Fruit fly (Drosophila melanogaster) whole organism, embryonic: ENCODE measurements around the gene CG43078.
A peak's percentile ranks its signal among the peaks of the same experiment; 100 is the strongest.

Source experiments
- CG10431 ChIP-seq: fragments of 200-800 bp; sonication (Bioruptor generic); optimal IDR thresholded peaks from 3 replicates; lab custom pipeline; 2018; ENCODE audit warnings: missing biosample characterization, mild to moderate bottlenecking, missing genetic modification characterization
- CG10462 ChIP-seq: fragments of 200-800 bp; sonication (Bioruptor generic); optimal IDR thresholded peaks from 2 replicates; lab custom pipeline; 2016; ENCODE audit warnings: missing biosample characterization, missing genetic modification characterization
- CG10979 ChIP-seq: fragments of 200-800 bp; sonication (Bioruptor generic); optimal IDR thresholded peaks from 2 replicates; lab custom pipeline; 2018; ENCODE audit warnings: missing biosample characterization, mild to moderate bottlenecking, missing genetic modification characterization, moderate library complexity
- CG11085 ChIP-seq: fragments of 200-800 bp; sonication (Bioruptor generic); IDR thresholded peaks from 2 replicates; pipeline ENCODE4 v1.3.6; 2022; ENCODE audit warnings: missing biosample characterization, missing genetic modification characterization
- CG11695 ChIP-seq: fragments of 200-800 bp; sonication (Bioruptor generic); IDR thresholded peaks from 3 replicates; pipeline ENCODE4 v1.3.6; 2022; ENCODE audit warnings: missing biosample characterization, missing genetic modification characterization
- CG12104 ChIP-seq: fragments of 200-800 bp; sonication (Bioruptor generic); optimal IDR thresholded peaks from 3 replicates; lab custom pipeline; 2016; ENCODE audit warnings: missing biosample characterization, missing genetic modification characterization
- CG13894 ChIP-seq: fragments of 200-800 bp; sonication (Bioruptor generic); optimal IDR thresholded peaks from 3 replicates; lab custom pipeline; 2018; ENCODE audit warnings: missing biosample characterization, mild to moderate bottlenecking, missing genetic modification characterization, moderate library complexity
- CG15514 ChIP-seq: fragments of 200-800 bp; sonication (Bioruptor generic); optimal IDR thresholded peaks from 3 replicates; lab custom pipeline; 2017; ENCODE audit warnings: missing biosample characterization, missing genetic modification characterization, mild to moderate bottlenecking, moderate library complexity, missing genetic modification reagents
- CG1602 ChIP-seq: fragments of 200-800 bp; sonication (Bioruptor generic); optimal IDR thresholded peaks from 3 replicates; lab custom pipeline; 2016; ENCODE audit warnings: missing biosample characterization, missing genetic modification characterization
- CG1792 ChIP-seq: fragments of 200-800 bp; sonication (Bioruptor generic); optimal IDR thresholded peaks from 2 replicates; lab custom pipeline; 2016; ENCODE audit warnings: missing biosample characterization, missing genetic modification characterization
- CG2120 ChIP-seq: fragments of 200-800 bp; sonication (Bioruptor generic); optimal IDR thresholded peaks from 3 replicates; lab custom pipeline; 2016; ENCODE audit warnings: missing biosample characterization, missing genetic modification characterization
- CG2712 ChIP-seq: fragments of 200-800 bp; optimal IDR thresholded peaks from 3 replicates; lab custom pipeline; 2019; ENCODE audit warnings: missing biosample characterization, mild to moderate bottlenecking, missing genetic modification characterization, moderate library complexity
- CG2875 ChIP-seq: fragments of 200-800 bp; sonication (Bioruptor generic); optimal IDR thresholded peaks from 2 replicates; lab custom pipeline; 2017; ENCODE audit warnings: missing biosample characterization, mild to moderate bottlenecking, missing genetic modification characterization, missing genetic modification reagents
- CG4820 ChIP-seq: fragments of 200-800 bp; sonication (Bioruptor generic); optimal IDR thresholded peaks from 3 replicates; lab custom pipeline; 2016; ENCODE audit warnings: missing biosample characterization, missing genetic modification characterization
- CG6272 ChIP-seq: fragments of 200-800 bp; sonication (Bioruptor generic); IDR thresholded peaks from 2 replicates; pipeline ENCODE4 v1.3.6; 2022; ENCODE audit warnings: missing biosample characterization, missing genetic modification characterization
- CG6791 ChIP-seq: fragments of 200-800 bp; sonication (Bioruptor generic); IDR thresholded peaks from 3 replicates; pipeline ENCODE4 v1.3.6; 2022; ENCODE audit warnings: missing biosample characterization, missing genetic modification characterization; ENCODE audit not compliant: partially characterized antibody
- CG7357 ChIP-seq: fragments of 200-800 bp; sonication (Bioruptor generic); IDR thresholded peaks from 3 replicates; pipeline ENCODE4 v1.3.6; 2022; ENCODE audit warnings: missing biosample characterization, missing genetic modification characterization
- CG7556 ChIP-seq: fragments of 200-800 bp; sonication (Bioruptor generic); optimal IDR thresholded peaks from 2 replicates; lab custom pipeline; 2017; ENCODE audit warnings: missing biosample characterization, mild to moderate bottlenecking, missing genetic modification characterization
- CG9609 ChIP-seq: fragments of 200-800 bp; sonication (Bioruptor generic); optimal IDR thresholded peaks from 3 replicates; lab custom pipeline; 2016; ENCODE audit warnings: missing biosample characterization, missing genetic modification characterization
- CG9817 ChIP-seq: fragments of 200-800 bp; sonication (Bioruptor generic); optimal IDR thresholded peaks from 2 replicates; lab custom pipeline; 2018; ENCODE audit warnings: missing biosample characterization, mild to moderate bottlenecking, missing genetic modification characterization, moderate library complexity
- Dfd ChIP-seq, 2 experiments: fragments of >200 bp; optimal IDR thresholded peaks; 2 replicates each; lab custom pipeline; 2017; ENCODE audit warnings: missing biosample characterization in 2 of 2, missing genetic modification characterization in 2 of 2
- E2f1 ChIP-seq: fragments of 200-800 bp; sonication (Bioruptor generic); IDR thresholded peaks from 2 replicates; pipeline ENCODE4 v1.3.6; 2022; ENCODE audit warnings: missing biosample characterization, missing genetic modification characterization
- Hmr ChIP-seq: fragments of 200-800 bp; sonication (Bioruptor generic); optimal IDR thresholded peaks from 3 replicates; lab custom pipeline; 2017; ENCODE audit warnings: mild to moderate bottlenecking, missing biosample characterization, missing genetic modification reagents, missing genetic modification characterization
- Mad ChIP-seq: fragments of 200-800 bp; sonication (Bioruptor generic); optimal IDR thresholded peaks from 2 replicates; lab custom pipeline; 2016; ENCODE audit warnings: missing biosample characterization, missing genetic modification characterization
- Mrtf ChIP-seq: fragments of 200-800 bp; sonication (Bioruptor generic); IDR thresholded peaks from 3 replicates; pipeline ENCODE4 v1.3.6; 2022; ENCODE audit warnings: missing biosample characterization, missing genetic modification characterization
- Ravus ChIP-seq: fragments of 200-800 bp; sonication (Bioruptor generic); IDR thresholded peaks from 2 replicates; pipeline ENCODE4 v1.3.6; 2022; ENCODE audit warnings: missing biosample characterization, missing genetic modification characterization
- ara ChIP-seq: fragments of 200-800 bp; sonication (Bioruptor generic); IDR thresholded peaks from 2 replicates; pipeline ENCODE4 v1.3.6; 2022; ENCODE audit warnings: missing biosample characterization, missing genetic modification characterization
- ash1 ChIP-seq: fragments of 200-800 bp; sonication (Bioruptor generic); optimal IDR thresholded peaks from 2 replicates; lab custom pipeline; 2018; ENCODE audit warnings: missing biosample characterization, mild to moderate bottlenecking, missing genetic modification characterization
- bcd ChIP-seq: fragments of 200-800 bp; sonication (Bioruptor generic); optimal IDR thresholded peaks from 2 replicates; lab custom pipeline; 2017; ENCODE audit warnings: missing biosample characterization, mild to moderate bottlenecking, missing genetic modification characterization
- crc ChIP-seq: fragments of 200-800 bp; sonication (Bioruptor generic); optimal IDR thresholded peaks from 2 replicates; lab custom pipeline; 2016; ENCODE audit warnings: missing biosample characterization, missing genetic modification characterization
- dati ChIP-seq: fragments of 200-800 bp; sonication (Bioruptor generic); IDR thresholded peaks from 2 replicates; pipeline ENCODE4 v1.3.6; 2022; ENCODE audit warnings: missing biosample characterization, missing genetic modification characterization
- dmrt11E ChIP-seq: fragments of 200-800 bp; sonication (Bioruptor generic); optimal IDR thresholded peaks from 3 replicates; lab custom pipeline; 2018; ENCODE audit warnings: missing biosample characterization, mild to moderate bottlenecking, missing genetic modification characterization, moderate library complexity
- dmrt99B ChIP-seq: fragments of 200-800 bp; sonication (Bioruptor generic); optimal IDR thresholded peaks from 2 replicates; lab custom pipeline; 2018; ENCODE audit warnings: missing biosample characterization, mild to moderate bottlenecking, missing genetic modification characterization, moderate library complexity
- ems ChIP-seq: fragments of 200-800 bp; sonication (Bioruptor generic); optimal IDR thresholded peaks from 3 replicates; lab custom pipeline; 2016; ENCODE audit warnings: missing biosample characterization, missing genetic modification characterization
- eve ChIP-seq, 2 experiments: fragments of >200 bp; optimal IDR thresholded peaks; 2 replicates each; lab custom pipeline; 2017; ENCODE audit warnings: missing biosample characterization in 2 of 2, missing genetic modification characterization in 2 of 2
- hb ChIP-seq: fragments of 200-800 bp; sonication (Bioruptor generic); IDR thresholded peaks from 3 replicates; pipeline ENCODE4 v1.3.6; 2022; ENCODE audit warnings: missing biosample characterization, missing genetic modification characterization; ENCODE audit not compliant: partially characterized antibody
- hth ChIP-seq: fragments of >200 bp; optimal IDR thresholded peaks from 2 replicates; lab custom pipeline; 2017; ENCODE audit warnings: inconsistent platforms
- maf-S ChIP-seq: fragments of 200-800 bp; sonication (Bioruptor generic); optimal IDR thresholded peaks from 2 replicates; lab custom pipeline; 2016; ENCODE audit warnings: missing biosample characterization, missing genetic modification characterization
- nom ChIP-seq: fragments of 200-800 bp; sonication (Bioruptor generic); optimal IDR thresholded peaks from 2 replicates; lab custom pipeline; 2017; ENCODE audit warnings: missing biosample characterization, missing genetic modification characterization, mild to moderate bottlenecking, moderate library complexity, missing genetic modification reagents
- pfk ChIP-seq: fragments of 200-800 bp; sonication (Bioruptor generic); optimal IDR thresholded peaks from 2 replicates; lab custom pipeline; 2018; ENCODE audit warnings: missing biosample characterization, mild to moderate bottlenecking, missing genetic modification characterization, moderate library complexity
- psq ChIP-seq: fragments of 200-800 bp; sonication (Bioruptor generic); optimal IDR thresholded peaks from 2 replicates; lab custom pipeline; 2017; ENCODE audit warnings: missing biosample characterization, missing genetic modification characterization
- ro ChIP-seq: fragments of 200-800 bp; sonication (Bioruptor generic); IDR thresholded peaks from 2 replicates; pipeline ENCODE4 v1.3.6; 2022; ENCODE audit warnings: missing biosample characterization, missing genetic modification characterization
- run ChIP-seq: fragments of 200-800 bp; sonication (Bioruptor generic); optimal IDR thresholded peaks from 3 replicates; lab custom pipeline; 2018; ENCODE audit warnings: missing biosample characterization, mild to moderate bottlenecking, missing genetic modification characterization
- sens-2 ChIP-seq: fragments of 200-800 bp; sonication (Bioruptor generic); IDR thresholded peaks from 2 replicates; pipeline ENCODE4 v1.3.6; 2022; ENCODE audit warnings: missing biosample characterization, missing genetic modification characterization
- seq ChIP-seq: fragments of 200-800 bp; sonication (Bioruptor generic); IDR thresholded peaks from 2 replicates; pipeline ENCODE4 v1.3.6; 2022; ENCODE audit warnings: missing biosample characterization, missing genetic modification characterization
- slbo ChIP-seq: fragments of 200-800 bp; sonication (Bioruptor generic); IDR thresholded peaks from 2 replicates; pipeline ENCODE4 v1.3.6; 2022; ENCODE audit warnings: missing biosample characterization, missing genetic modification characterization
- so ChIP-seq: fragments of 200-800 bp; sonication (Bioruptor generic); IDR thresholded peaks from 3 replicates; pipeline ENCODE4 v1.3.6; 2022; ENCODE audit warnings: missing biosample characterization, missing genetic modification characterization
- trh ChIP-seq: fragments of 200-800 bp; sonication (Bioruptor generic); optimal IDR thresholded peaks from 2 replicates; lab custom pipeline; 2016; ENCODE audit warnings: missing biosample characterization, missing genetic modification characterization
- usp ChIP-seq: fragments of >200 bp; optimal IDR thresholded peaks from 2 replicates; lab custom pipeline; 2017; ENCODE audit warnings: missing biosample characterization, missing genetic modification characterization
- wdn ChIP-seq: fragments of 200-800 bp; sonication (Bioruptor generic); IDR thresholded peaks from 2 replicates; pipeline ENCODE4 v1.3.6; 2022; ENCODE audit warnings: missing biosample characterization, missing genetic modification characterization
- wek ChIP-seq: fragments of 200-800 bp; sonication (Bioruptor generic); optimal IDR thresholded peaks from 3 replicates; lab custom pipeline; 2018; ENCODE audit warnings: missing biosample characterization, mild to moderate bottlenecking, missing genetic modification characterization, moderate library complexity

CG43078 gene

DNA sequence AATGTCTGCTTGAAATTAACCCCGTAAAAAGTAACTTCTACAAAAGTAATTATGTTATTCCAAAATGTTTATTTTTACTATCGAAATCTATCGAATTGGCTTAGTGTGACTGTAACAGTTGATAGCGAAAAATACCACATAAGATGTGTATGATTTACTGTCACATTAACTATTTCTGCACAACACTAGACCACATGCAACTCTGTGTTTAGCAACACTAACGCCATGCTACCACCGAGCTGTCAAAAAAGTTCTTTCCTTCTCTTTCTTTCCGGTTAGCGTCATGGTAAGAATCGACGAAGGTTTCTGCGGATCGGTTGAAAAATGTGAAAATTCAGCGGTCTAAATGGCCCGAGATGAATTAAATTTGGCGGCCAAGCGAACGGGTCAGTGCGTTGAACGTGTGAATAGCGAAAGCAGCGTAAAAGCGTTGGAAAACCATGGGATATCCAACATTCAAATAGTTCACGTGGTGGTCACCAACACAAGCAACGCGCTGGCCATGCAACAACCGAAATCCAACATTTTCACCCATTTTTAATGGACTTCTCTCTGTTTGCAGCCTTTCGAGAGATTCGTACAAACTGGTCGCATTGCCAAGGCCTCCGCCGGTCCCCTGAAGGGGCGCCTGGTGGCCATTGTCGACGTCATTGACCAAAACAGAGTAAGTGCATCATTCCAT, 24.3 kb downstream of the CG43078 start, which contains the start of the genes Nelf-E and RpL14 (continued):
- TF ChIP-seq nom (GFP tag; lab: Kevin White, UChicago) (peak; percentile 93), CG10462 (GFP tag; lab: Kevin White, UChicago) (peak; percentile 77), CG9609 (GFP tag; lab: Kevin White, UChicago) (peak; percentile 96), CG11695 (peak; percentile 82), CG2712 (tag; lab: Kevin White, UChicago) (peak; percentile 92), usp (GFP tag; lab: Kevin White, UChicago) (no peak), ro (GFP tag; lab: Robert Waterston, UW) (peak; percentile 58; the same call in 1 of the 2 replicates), psq (GFP tag; lab: Kevin White, UChicago) (peak; percentile 81), sens-2 (GFP tag; lab: Robert Waterston, UW) (peak; percentile 93), CG12104 (peak; percentile 92), Hmr (GFP tag; lab: Kevin White, UChicago) (peak; percentile 98), CG13894 (tag; lab: Kevin White, UChicago) (peak; percentile 95), Dfd (GFP tag; optimal IDR thresholded peaks at IDR 0.05; lab: Kevin White, UChicago) (no peak), Mrtf (peak; percentile 79), CG15514 (GFP tag; lab: Kevin White, UChicago) (peak; percentile 95), run (tag; lab: Kevin White, UChicago) (peak; percentile 76), CG2120 (GFP tag; lab: Kevin White, UChicago) (peak; percentile 94), bcd (peak; percentile 97), CG10431 (GFP tag; lab: Kevin White, UChicago) (peak; percentile 94), crc (GFP tag; lab: Kevin White, UChicago) (peak; percentile 93), CG6791 (GFP tag; lab: Robert Waterston, UW) (no peak), wdn (peak; percentile 89), eve (GFP tag; optimal IDR thresholded peaks at IDR 0.05; lab: Kevin White, UChicago) (no peak), ems (GFP tag; lab: Kevin White, UChicago) (peak; percentile 95), Mad (peak; percentile 96), Ravus (peak; percentile 54), CG10979 (tag; lab: Kevin White, UChicago) (peak; percentile 86), CG9817 (tag; lab: Kevin White, UChicago) (peak; percentile 94), so (GFP tag; lab: Robert Waterston, UW) (peak; percentile 92), ara (GFP tag; lab: Robert Waterston, UW) (peak; percentile 89), CG4820 (peak; percentile 87), CG1792 (GFP tag; lab: Kevin White, UChicago) (peak; percentile 96), ash1 (GFP tag; lab: Kevin White, UChicago) (peak; percentile 98), CG6272 (GFP tag; lab: Robert Waterston, UW) (peak; percentile 85), CG7556 (GFP tag; lab: Kevin White, UChicago) (peak; percentile 89), CG11085 (GFP tag; lab: Robert Waterston, UW) (peak; percentile 93), hth (lab: Kevin White, UChicago) (no peak), E2f1 (GFP tag; lab: Robert Waterston, UW) (peak; percentile 85), maf-S (GFP tag; lab: Kevin White, UChicago) (peak; percentile 94), slbo (peak; percentile 93), pfk (GFP tag; lab: Kevin White, UChicago) (peak; percentile 85), hb (GFP tag; lab: Robert Waterston, UW) (no peak), dati (GFP tag; lab: Robert Waterston, UW) (peak; percentile 89), wek (GFP tag; lab: Kevin White, UChicago) (peak; percentile 93), CG1602 (GFP tag; lab: Kevin White, UChicago) (peak; percentile 75), dmrt11E (tag; lab: Kevin White, UChicago) (peak; percentile 91), dmrt99B (tag; lab: Kevin White, UChicago) (peak; percentile 86), trh (GFP tag; lab: Kevin White, UChicago) (peak; percentile 95), CG7357 (GFP tag; lab: Robert Waterston, UW) (peak; percentile 69), CG2875 (peak; percentile 93), seq (GFP tag; lab: Robert Waterston, UW) (peak; percentile 88)
